Fruit fly (Drosophila melanogaster) whole organism, embryonic: ENCODE data around the gene CG15408.

Source experiments
- Abd-B ChIP-seq: fragments of 200-800 bp; sonication (Bioruptor generic); optimal IDR thresholded peaks from 2 replicates; lab custom pipeline; 2018; ENCODE audit warnings: missing biosample characterization, mild to moderate bottlenecking, missing genetic modification characterization, moderate library complexity
- Adf1 ChIP-seq: fragments of 200-800 bp; sonication (Bioruptor generic); IDR thresholded peaks from 2 replicates; pipeline ENCODE4 v1.3.6; 2022; ENCODE audit warnings: missing biosample characterization, missing genetic modification characterization
- Awh ChIP-seq: fragments of 200-800 bp; sonication (Bioruptor generic); IDR thresholded peaks from 2 replicates; pipeline ENCODE4, ENCODE4 v1.3.6; 2022; ENCODE audit warnings: missing biosample characterization, missing genetic modification characterization
- Bdp1 ChIP-seq: fragments of 200-800 bp; sonication (Bioruptor generic); optimal IDR thresholded peaks from 3 replicates; lab custom pipeline; 2016; ENCODE audit warnings: missing biosample characterization, missing genetic modification characterization
- CG12299 ChIP-seq: fragments of 200-800 bp; sonication (Bioruptor generic); optimal IDR thresholded peaks from 2 replicates; lab custom pipeline; 2018; ENCODE audit warnings: missing biosample characterization, mild to moderate bottlenecking, missing genetic modification characterization
- CG12391 ChIP-seq: fragments of 200-800 bp; sonication (Bioruptor generic); optimal IDR thresholded peaks from 3 replicates; lab custom pipeline; 2018; ENCODE audit warnings: missing biosample characterization, mild to moderate bottlenecking, missing genetic modification characterization, moderate library complexity
- CG12942 ChIP-seq: fragments of 200-800 bp; sonication (Bioruptor generic); optimal IDR thresholded peaks from 3 replicates; lab custom pipeline; 2016; ENCODE audit warnings: missing biosample characterization, missing genetic modification characterization
- CG14441 ChIP-seq: fragments of 200-800 bp; sonication (Bioruptor generic); IDR thresholded peaks from 2 replicates; pipeline ENCODE4 v1.3.6; 2022; ENCODE audit warnings: missing biosample characterization, missing genetic modification characterization
- CG16779 ChIP-seq: fragments of 200-800 bp; sonication (Bioruptor generic); IDR thresholded peaks from 2 replicates; pipeline ENCODE4 v1.3.6; 2022; ENCODE audit warnings: missing biosample characterization, missing genetic modification characterization
- CG16815 ChIP-seq: fragments of 200-800 bp; sonication (Bioruptor generic); optimal IDR thresholded peaks from 3 replicates; lab custom pipeline; 2017; ENCODE audit warnings: missing biosample characterization, mild to moderate bottlenecking, missing genetic modification characterization
- CG17912 ChIP-seq: fragments of 200-800 bp; sonication (Bioruptor generic); optimal IDR thresholded peaks from 2 replicates; lab custom pipeline; 2018; ENCODE audit warnings: missing biosample characterization, mild to moderate bottlenecking, missing genetic modification characterization
- CG2678 ChIP-seq: fragments of 200-800 bp; sonication (Bioruptor generic); optimal IDR thresholded peaks from 3 replicates; lab custom pipeline; 2019; ENCODE audit warnings: missing biosample characterization, mild to moderate bottlenecking, missing genetic modification characterization, moderate library complexity
- CG3847 ChIP-seq: fragments of 200-800 bp; sonication (Bioruptor generic); IDR thresholded peaks from 2 replicates; pipeline ENCODE4 v1.3.6; 2022; ENCODE audit warnings: missing biosample characterization, missing genetic modification characterization
- CG43689 ChIP-seq: fragments of 200-800 bp; sonication (Bioruptor generic); IDR thresholded peaks from 2 replicates; pipeline ENCODE4 v1.3.6; 2022; ENCODE audit warnings: missing biosample characterization, missing genetic modification characterization
- CG6175 ChIP-seq: fragments of 200-800 bp; sonication (Bioruptor generic); IDR thresholded peaks from 3 replicates; pipeline ENCODE4 v1.3.6; 2022; ENCODE audit warnings: missing biosample characterization, missing genetic modification characterization
- CG6683 ChIP-seq: fragments of 200-800 bp; sonication (Bioruptor generic); optimal IDR thresholded peaks from 2 replicates; lab custom pipeline; 2017; ENCODE audit warnings: missing biosample characterization, mild to moderate bottlenecking, missing genetic modification characterization, missing genetic modification reagents
- CG7271 ChIP-seq: fragments of 200-800 bp; sonication (Bioruptor generic); optimal IDR thresholded peaks from 2 replicates; lab custom pipeline; 2018; ENCODE audit warnings: missing biosample characterization, mild to moderate bottlenecking, missing genetic modification characterization, moderate library complexity
- CG7556 ChIP-seq: fragments of 200-800 bp; sonication (Bioruptor generic); optimal IDR thresholded peaks from 2 replicates; lab custom pipeline; 2017; ENCODE audit warnings: missing biosample characterization, mild to moderate bottlenecking, missing genetic modification characterization
- CG8281 ChIP-seq: fragments of 200-800 bp; sonication (Bioruptor generic); optimal IDR thresholded peaks from 2 replicates; lab custom pipeline; 2018; ENCODE audit warnings: missing biosample characterization, mild to moderate bottlenecking, missing genetic modification characterization, moderate library complexity
- Dip2 ChIP-seq: fragments of 200-800 bp; sonication (Bioruptor generic); IDR thresholded peaks from 2 replicates; pipeline ENCODE4 v1.3.6; 2022; ENCODE audit warnings: missing biosample characterization, missing genetic modification characterization
- E2f1 ChIP-seq: fragments of 200-800 bp; sonication (Bioruptor generic); IDR thresholded peaks from 2 replicates; pipeline ENCODE4 v1.3.6; 2022; ENCODE audit warnings: missing biosample characterization, missing genetic modification characterization
- Elba2 ChIP-seq: fragments of 200-800 bp; sonication (Bioruptor generic); optimal IDR thresholded peaks from 3 replicates; lab custom pipeline; 2016; ENCODE audit warnings: missing biosample characterization, missing genetic modification characterization
- HHEX ChIP-seq: fragments of 200-800 bp; sonication (Bioruptor generic); optimal IDR thresholded peaks from 3 replicates; lab custom pipeline; 2017; ENCODE audit warnings: missing biosample characterization, mild to moderate bottlenecking, missing genetic modification characterization, missing genetic modification reagents
- Hsf ChIP-seq: fragments of 200-800 bp; sonication (Bioruptor generic); optimal IDR thresholded peaks from 3 replicates; lab custom pipeline; 2016; ENCODE audit warnings: missing biosample characterization, missing genetic modification characterization
- Mrtf ChIP-seq: fragments of 200-800 bp; sonication (Bioruptor generic); IDR thresholded peaks from 3 replicates; pipeline ENCODE4 v1.3.6; 2022; ENCODE audit warnings: missing biosample characterization, missing genetic modification characterization
- Xrp1 ChIP-seq: fragments of 200-800 bp; sonication (Bioruptor generic); IDR thresholded peaks from 2 replicates; pipeline ENCODE4 v1.3.6; 2022; ENCODE audit warnings: missing biosample characterization, missing genetic modification characterization
- az2 ChIP-seq: fragments of 200-800 bp; sonication (Bioruptor generic); optimal IDR thresholded peaks from 3 replicates; lab custom pipeline; 2016; ENCODE audit warnings: missing biosample characterization, missing genetic modification characterization
- bsh ChIP-seq, 2 experiments: fragments of 200-800 bp; sonication (Bioruptor generic); optimal IDR thresholded peaks; 2 replicates each; lab custom pipeline; 2017 to 2018; ENCODE audit warnings: mild to moderate bottlenecking in 2 of 2, missing biosample characterization in 2 of 2, missing genetic modification characterization in 2 of 2, moderate library complexity in 1 of 2
- cg ChIP-seq: fragments of 200-800 bp; sonication (Bioruptor generic); optimal IDR thresholded peaks from 3 replicates; lab custom pipeline; 2019; ENCODE audit warnings: missing biosample characterization, mild to moderate bottlenecking, missing genetic modification characterization, moderate library complexity
- dan ChIP-seq: fragments of 200-800 bp; sonication (Bioruptor generic); IDR thresholded peaks from 2 replicates; pipeline ENCODE4 v1.3.6; 2022; ENCODE audit warnings: missing biosample characterization, missing genetic modification characterization
- dati ChIP-seq: fragments of 200-800 bp; sonication (Bioruptor generic); IDR thresholded peaks from 2 replicates; pipeline ENCODE4 v1.3.6; 2022; ENCODE audit warnings: missing biosample characterization, missing genetic modification characterization
- en ChIP-seq: fragments of 200-800 bp; sonication (Bioruptor generic); optimal IDR thresholded peaks from 2 replicates; lab custom pipeline; 2016; ENCODE audit warnings: missing biosample characterization, missing genetic modification characterization
- esg ChIP-seq: fragments of 200-800 bp; sonication (Bioruptor generic); conservative IDR thresholded peaks from 2 replicates; pipeline ENCODE4 v1.3.6; 2022; ENCODE audit warnings: missing biosample characterization, missing genetic modification characterization
- fd102C ChIP-seq: fragments of 200-800 bp; sonication (Bioruptor generic); optimal IDR thresholded peaks from 2 replicates; lab custom pipeline; 2018; ENCODE audit warnings: missing biosample characterization, mild to moderate bottlenecking, missing genetic modification characterization, moderate library complexity
- grau ChIP-seq: fragments of 200-800 bp; optimal IDR thresholded peaks from 3 replicates; lab custom pipeline; 2019; ENCODE audit warnings: missing biosample characterization, mild to moderate bottlenecking, missing genetic modification characterization, moderate library complexity
- hkb ChIP-seq, 2 experiments: fragments of 200-800 bp in 1 of 2; fragments of >200 bp in 1 of 2; sonication (Bioruptor generic) in 1 of 2; IDR thresholded peaks in 1 of 2; optimal IDR thresholded peaks in 1 of 2; 2 replicates each; pipeline versions ENCODE4 v1.3.6 to Lab custom; 2017 to 2022; ENCODE audit warnings: missing biosample characterization in 1 of 2, missing genetic modification characterization in 1 of 2
- kay ChIP-seq: fragments of 200-800 bp; sonication (Bioruptor generic); optimal IDR thresholded peaks from 2 replicates; lab custom pipeline; 2016; ENCODE audit warnings: missing biosample characterization, missing genetic modification characterization
- kni ChIP-seq: fragments of 200-800 bp; sonication (Bioruptor generic); optimal IDR thresholded peaks from 3 replicates; lab custom pipeline; 2017; ENCODE audit warnings: mild to moderate bottlenecking, missing biosample characterization, missing genetic modification reagents, missing genetic modification characterization
- ranshi ChIP-seq: fragments of 200-800 bp; sonication (Bioruptor generic); IDR thresholded peaks from 2 replicates; pipeline ENCODE4 v1.3.6; 2022; ENCODE audit warnings: missing biosample characterization, missing genetic modification characterization
- rib ChIP-seq: fragments of 200-800 bp; sonication (Bioruptor generic); IDR thresholded peaks from 2 replicates; pipeline ENCODE4 v1.3.6; 2022; ENCODE audit warnings: missing biosample characterization, missing genetic modification characterization
- seq ChIP-seq: fragments of 200-800 bp; sonication (Bioruptor generic); IDR thresholded peaks from 2 replicates; pipeline ENCODE4 v1.3.6; 2022; ENCODE audit warnings: missing biosample characterization, missing genetic modification characterization
- sima ChIP-seq: fragments of 200-800 bp; sonication (Bioruptor generic); optimal IDR thresholded peaks from 2 replicates; lab custom pipeline; 2016; ENCODE audit warnings: missing biosample characterization, missing genetic modification characterization
- stc ChIP-seq: fragments of 200-800 bp; sonication (Bioruptor generic); IDR thresholded peaks from 2 replicates; pipeline ENCODE4 v1.3.6; 2022; ENCODE audit warnings: missing biosample characterization, missing genetic modification characterization
- sug ChIP-seq: fragments of 200-800 bp; optimal IDR thresholded peaks from 2 replicates; lab custom pipeline; 2019; ENCODE audit warnings: missing biosample characterization, mild to moderate bottlenecking, missing genetic modification characterization, moderate library complexity
- tna ChIP-seq: fragments of 200-800 bp; sonication (Bioruptor generic); IDR thresholded peaks from 2 replicates; pipeline ENCODE4 v1.3.6; 2022; ENCODE audit warnings: missing biosample characterization, missing genetic modification characterization; ENCODE audit not compliant: partially characterized antibody
- tup ChIP-seq: fragments of 200-800 bp; sonication (Bioruptor generic); optimal IDR thresholded peaks from 2 replicates; lab custom pipeline; 2016; ENCODE audit warnings: missing biosample characterization, mild to moderate bottlenecking, missing genetic modification characterization, moderate library complexity
- vvl ChIP-seq: fragments of 200-800 bp; sonication (Bioruptor generic); IDR thresholded peaks from 2 replicates; pipeline ENCODE4 v1.3.6; 2022; ENCODE audit warnings: missing biosample characterization, missing genetic modification characterization
- wdn ChIP-seq: fragments of 200-800 bp; sonication (Bioruptor generic); IDR thresholded peaks from 2 replicates; pipeline ENCODE4 v1.3.6; 2022; ENCODE audit warnings: missing biosample characterization, missing genetic modification characterization
- zen ChIP-seq: fragments of 200-800 bp; sonication (Bioruptor generic); optimal IDR thresholded peaks from 3 replicates; lab custom pipeline; 2018; ENCODE audit warnings: missing biosample characterization, mild to moderate bottlenecking, missing genetic modification characterization, moderate library complexity

Gene CG15408

dm6 chr2L:3301755-3302499 lies 30.7 kb upstream of the CG15408 start (continued):
- TF ChIP-seq Elba2 = peak; percentile 95
- peak; percentile 99 for TF ChIP-seq grau (tag; lab: Kevin White, UChicago)
- TF ChIP-seq CG12942 (GFP tag; lab: Kevin White, UChicago) = peak; percentile 99
- peak; percentile 100 for TF ChIP-seq CG2678 (tag; lab: Kevin White, UChicago)
- TF ChIP-seq Abd-B (GFP tag; lab: Kevin White, UChicago) = peak; percentile 99
- TF ChIP-seq kay (GFP tag; lab: Kevin White, UChicago) = peak; percentile 99
- TF ChIP-seq CG16815 (GFP tag; lab: Kevin White, UChicago) = peak; percentile 100
- peak; percentile 99 for TF ChIP-seq CG17912 (GFP tag; lab: Kevin White, UChicago)
- peak; percentile 99 for TF ChIP-seq wdn (GFP tag; lab: Robert Waterston, UW)
- peak; percentile 99 for TF ChIP-seq esg (GFP tag; lab: Robert Waterston, UW)
- TF ChIP-seq CG7556 (GFP tag; lab: Kevin White, UChicago) = peak; percentile 100
- peak; percentile 100 for TF ChIP-seq rib
- peak; percentile 100 for TF ChIP-seq sug (tag; lab: Kevin White, UChicago)
- TF ChIP-seq az2 (GFP tag; lab: Kevin White, UChicago) = peak; percentile 99
- TF ChIP-seq cg (GFP tag; lab: Kevin White, UChicago) = peak; percentile 81
- peak; percentile 96 for TF ChIP-seq CG43689 (GFP tag; lab: Robert Waterston, UW)
- TF ChIP-seq stc = peak; percentile 98
- peak; percentile 95 for TF ChIP-seq dan
- peak; percentile 99 for TF ChIP-seq kni (GFP tag; lab: Kevin White, UChicago)
- peak; percentile 99 for TF ChIP-seq CG16779 (GFP tag; lab: Robert Waterston, UW)
- TF ChIP-seq Mrtf (GFP tag; lab: Robert Waterston, UW) = peak; percentile 99
- TF ChIP-seq tna = no peak; the same call in 1 of the 2 replicates
- TF ChIP-seq dati = peak; percentile 97
- TF ChIP-seq CG12299 = peak; percentile 99
- TF ChIP-seq vvl (GFP tag; lab: Robert Waterston, UW) = peak; percentile 100
- TF ChIP-seq CG6683 (GFP tag; lab: Kevin White, UChicago) = peak; percentile 99
- TF ChIP-seq Bdp1 (GFP tag; lab: Kevin White, UChicago) = peak; percentile 96
- TF ChIP-seq ranshi (GFP tag; lab: Robert Waterston, UW) = peak; percentile 99
- TF ChIP-seq Awh (GFP tag; lab: Robert Waterston, UW) = peak; percentile 99
- peak; percentile 99 for TF ChIP-seq CG6175 (GFP tag; lab: Robert Waterston, UW)
- peak; percentile 100 for TF ChIP-seq Xrp1 (GFP tag; lab: Robert Waterston, UW)
- peak; percentile 99 for TF ChIP-seq sima (GFP tag; lab: Kevin White, UChicago)
- TF ChIP-seq CG3847 (GFP tag; lab: Robert Waterston, UW) = peak; percentile 100
- TF ChIP-seq CG14441 = peak; percentile 99
- TF ChIP-seq tup (GFP tag; lab: Kevin White, UChicago) = peak; percentile 99
- peak; percentile 98 for TF ChIP-seq fd102C (GFP tag; lab: Kevin White, UChicago)
- TF ChIP-seq CG7271 (tag; lab: Kevin White, UChicago) = peak; percentile 97
- peak; percentile 100 for TF ChIP-seq Hsf (GFP tag; lab: Kevin White, UChicago)
- TF ChIP-seq Adf1 (GFP tag; lab: Robert Waterston, UW) = peak; percentile 94
- TF ChIP-seq CG12391 (tag; lab: Kevin White, UChicago) = peak; percentile 100
- TF ChIP-seq CG8281 = peak; percentile 95
- peak; percentile 99 for TF ChIP-seq zen (tag; lab: Kevin White, UChicago)
- TF ChIP-seq seq = peak; percentile 99
- TF ChIP-seq bsh (GFP tag; optimal IDR thresholded peaks at IDR 0.05; lab: Kevin White, UChicago) = peak; percentile 99 to 100
- TF ChIP-seq E2f1 = peak; percentile 99
- peak; percentile 61 for TF ChIP-seq hkb (optimal IDR thresholded peaks at IDR 0.05; lab: Kevin White, UChicago)
- peak; percentile 99 for TF ChIP-seq hkb (GFP tag; IDR thresholded peaks at IDR 0.05; lab: Robert Waterston, UW)
- TF ChIP-seq en (GFP tag; lab: Kevin White, UChicago) = peak; percentile 99
- TF ChIP-seq HHEX (GFP tag; lab: Kevin White, UChicago) = peak; percentile 100
- TF ChIP-seq Dip2 (GFP tag; lab: Robert Waterston, UW) = peak; percentile 77
